Worm (Caenorhabditis elegans) whole organism, L4 larva: ENCODE measurements around the gene tbc-13.

Experiments
- F10B5.3 ChIP-seq: sonication (generic microtip); optimal IDR thresholded peaks from 2 replicates; lab custom pipeline; 2016; ENCODE audit warnings: mild to moderate bottlenecking, missing genetic modification characterization, missing compliant biosample characterization
- T20F7.1 ChIP-seq: fragments of 200-800 bp; sonication (Bioruptor generic); optimal IDR thresholded peaks from 2 replicates; lab custom pipeline; 2018; ENCODE audit warnings: mild to moderate bottlenecking, missing genetic modification characterization, missing compliant biosample characterization
- Y105C5A.15 ChIP-seq: fragments of 200-800 bp; sonication (Bioruptor generic); IDR thresholded peaks from 2 replicates; pipeline ENCODE4 v1.3.6; 2022; ENCODE audit warnings: missing genetic modification characterization, missing compliant biosample characterization
- Y75B8A.6 ChIP-seq: fragments of 200-800 bp; sonication (Bioruptor generic); IDR thresholded peaks from 2 replicates; pipeline ENCODE4 v1.3.6; 2022; ENCODE audit warnings: missing genetic modification reagents, missing genetic modification characterization, missing compliant biosample characterization
- ZK546.5 ChIP-seq, 2 experiments: sonication (generic microtip); optimal IDR thresholded peaks; 2 replicates each; lab custom pipeline; 2017; ENCODE audit warnings: missing biosample characterization in 2 of 2, missing genetic modification characterization in 2 of 2
- ama-1 ChIP-seq: fragments of 150-350 bp; optimal IDR thresholded peaks from 2 replicates; lab custom pipeline; 2014; ENCODE audit warnings: inconsistent platforms, mixed read lengths
- arid-1 ChIP-seq: fragments of 200-800 bp; sonication (Bioruptor generic); conservative IDR thresholded peaks from 2 replicates; pipeline ENCODE4 v1.3.6; 2022; ENCODE audit warnings: missing genetic modification reagents, missing genetic modification characterization, missing compliant biosample characterization
- attf-4 ChIP-seq: sonication (generic microtip); optimal IDR thresholded peaks from 3 replicates; lab custom pipeline; 2017; ENCODE audit warnings: missing biosample characterization, missing genetic modification characterization
- ceh-28 ChIP-seq: fragments of 150-350 bp; optimal IDR thresholded peaks from 2 replicates; lab custom pipeline; 2014; ENCODE audit warnings: missing biosample characterization, missing genetic modification reagents, missing genetic modification characterization
- ceh-44 ChIP-seq: fragments of 200-800 bp; sonication (Bioruptor generic); IDR thresholded peaks from 2 replicates; pipeline ENCODE4 v1.3.6; 2022; ENCODE audit warnings: missing genetic modification reagents, missing genetic modification characterization, missing compliant biosample characterization
- ceh-82 ChIP-seq: sonication (generic microtip); optimal IDR thresholded peaks from 2 replicates; lab custom pipeline; 2017; ENCODE audit warnings: missing biosample characterization, missing genetic modification characterization
- ctbp-1 ChIP-seq: fragments of 200-800 bp; sonication (Bioruptor generic); IDR thresholded peaks from 2 replicates; pipeline ENCODE4 v1.3.6; 2022; ENCODE audit warnings: missing genetic modification reagents, missing genetic modification characterization, missing compliant biosample characterization
- daf-19 ChIP-seq: fragments of 200-800 bp; sonication (Bioruptor generic); conservative IDR thresholded peaks from 2 replicates; pipeline ENCODE4 v1.3.6; 2022; ENCODE audit warnings: missing genetic modification characterization, missing compliant biosample characterization
- daf-8 ChIP-seq: fragments of 200-800 bp; sonication (Bioruptor generic); IDR thresholded peaks from 2 replicates; pipeline ENCODE4 v1.3.6; 2022; ENCODE audit warnings: missing genetic modification characterization, missing compliant biosample characterization
- dmd-8 ChIP-seq: fragments of 200-800 bp; sonication (Bioruptor generic); IDR thresholded peaks from 2 replicates; pipeline ENCODE4 v1.3.6; 2022; ENCODE audit warnings: missing genetic modification characterization, missing compliant biosample characterization
- dmd-9 ChIP-seq: fragments of 200-800 bp; sonication (Bioruptor generic); IDR thresholded peaks from 2 replicates; pipeline ENCODE4 v1.3.6; 2022; ENCODE audit warnings: missing genetic modification reagents, missing genetic modification characterization, missing compliant biosample characterization
- egl-43 ChIP-seq: fragments of 200-800 bp; sonication (Bioruptor generic); IDR thresholded peaks from 2 replicates; pipeline ENCODE4 v1.3.6; 2022; ENCODE audit warnings: missing genetic modification reagents, missing genetic modification characterization, missing compliant biosample characterization
- fkh-10 ChIP-seq: fragments of 150-350 bp; optimal IDR thresholded peaks from 2 replicates; lab custom pipeline; 2014; ENCODE audit warnings: missing biosample characterization, missing genetic modification reagents, missing genetic modification characterization
- gei-8 ChIP-seq: fragments of 200-800 bp; sonication (Bioruptor generic); optimal IDR thresholded peaks from 2 replicates; lab custom pipeline; 2018; ENCODE audit warnings: mild to moderate bottlenecking, missing genetic modification characterization, missing compliant biosample characterization
- hif-1 ChIP-seq, 2 experiments: sonication (generic microtip); optimal IDR thresholded peaks; 2 replicates each; lab custom pipeline; 2016 to 2017; ENCODE audit warnings: missing compliant biosample characterization in 2 of 2, missing genetic modification characterization in 2 of 2, missing genetic modification reagents in 2 of 2, missing genotype in 2 of 2, mild to moderate bottlenecking in 1 of 2
- lin-1 ChIP-seq: fragments of 200-800 bp; sonication (Bioruptor generic); IDR thresholded peaks from 2 replicates; pipeline ENCODE4 v1.3.6; 2022; ENCODE audit warnings: missing genetic modification reagents, missing genetic modification characterization, missing compliant biosample characterization
- lin-15B ChIP-seq: fragments of 150-350 bp; sonication (generic microtip); optimal IDR thresholded peaks from 3 replicates; lab custom pipeline; 2014; ENCODE audit warnings: missing biosample characterization, missing genetic modification characterization
- lin-29 ChIP-seq: fragments of 200-800 bp; sonication (Bioruptor generic); IDR thresholded peaks from 2 replicates; pipeline ENCODE4 v1.3.6; 2022; ENCODE audit warnings: missing genetic modification reagents, missing genetic modification characterization, missing compliant biosample characterization
- lin-38 ChIP-seq: fragments of 200-800 bp; sonication (Bioruptor generic); IDR thresholded peaks from 2 replicates; pipeline ENCODE4 v1.3.6; 2022; ENCODE audit warnings: missing genetic modification reagents, missing genetic modification characterization, missing compliant biosample characterization
- lin-39 ChIP-seq: fragments of 150-350 bp; optimal IDR thresholded peaks from 2 replicates; lab custom pipeline; 2014; ENCODE audit warnings: missing biosample characterization, missing genetic modification reagents, missing genetic modification characterization
- lir-3 ChIP-seq: sonication (generic microtip); optimal IDR thresholded peaks from 2 replicates; lab custom pipeline; 2016; ENCODE audit warnings: mild to moderate bottlenecking, missing genetic modification characterization, missing compliant biosample characterization
- madf-9 ChIP-seq: fragments of 200-800 bp; sonication (Bioruptor generic); conservative IDR thresholded peaks from 2 replicates; pipeline ENCODE4 v1.3.6; 2022; ENCODE audit warnings: missing genetic modification reagents, missing genetic modification characterization, missing compliant biosample characterization
- mdl-1 ChIP-seq, 2 experiments: fragments of 150-350 bp in 1 of 2; sonication (generic microtip) in 1 of 2; optimal IDR thresholded peaks; 2 replicates each; lab custom pipeline; 2014 to 2017; ENCODE audit warnings: missing biosample characterization in 2 of 2, missing genetic modification characterization in 2 of 2
- mdt-29 ChIP-seq: fragments of 200-800 bp; sonication (Bioruptor generic); IDR thresholded peaks from 2 replicates; pipeline ENCODE4 v1.3.6; 2022; ENCODE audit warnings: missing genetic modification reagents, missing genetic modification characterization, missing compliant biosample characterization
- mxl-2 ChIP-seq: fragments of 200-800 bp; sonication (Bioruptor generic); conservative IDR thresholded peaks from 2 replicates; pipeline ENCODE4 v1.3.6; 2022; ENCODE audit warnings: missing genetic modification reagents, missing genetic modification characterization, missing compliant biosample characterization
- mxl-3 ChIP-seq: fragments of 200-800 bp; sonication (Bioruptor generic); optimal IDR thresholded peaks from 2 replicates; lab custom pipeline; 2018; ENCODE audit warnings: mild to moderate bottlenecking, missing genetic modification characterization, missing compliant biosample characterization
- nhr-10 ChIP-seq: fragments of 150-350 bp; optimal IDR thresholded peaks from 2 replicates; lab custom pipeline; 2014; ENCODE audit warnings: missing biosample characterization, missing genetic modification characterization
- nhr-237 ChIP-seq: sonication (generic microtip); optimal IDR thresholded peaks from 2 replicates; lab custom pipeline; 2017; ENCODE audit warnings: missing biosample characterization, missing genetic modification characterization
- nhr-41 ChIP-seq: fragments of 200-800 bp; sonication (Bioruptor generic); IDR thresholded peaks from 2 replicates; pipeline ENCODE4 v1.3.6; 2022; ENCODE audit warnings: missing genetic modification reagents, missing genetic modification characterization, missing compliant biosample characterization
- nhr-42 ChIP-seq: fragments of 200-800 bp; sonication (Bioruptor generic); IDR thresholded peaks from 2 replicates; pipeline ENCODE4 v1.3.6; 2022; ENCODE audit warnings: missing genetic modification characterization, missing compliant biosample characterization
- nhr-6 ChIP-seq: fragments of 150-350 bp; optimal IDR thresholded peaks from 2 replicates; lab custom pipeline; 2014; ENCODE audit warnings: missing biosample characterization, missing genetic modification characterization
- nhr-76 ChIP-seq: fragments of 150-350 bp; optimal IDR thresholded peaks from 2 replicates; lab custom pipeline; 2014; ENCODE audit warnings: missing biosample characterization, missing genetic modification characterization
- nhr-77 ChIP-seq: fragments of 150-350 bp; optimal IDR thresholded peaks from 2 replicates; lab custom pipeline; 2014; ENCODE audit warnings: missing biosample characterization, missing genetic modification characterization
- pha-4 ChIP-seq, 2 experiments: fragments of 150-350 bp in 1 of 2; fragments of 200-800 bp in 1 of 2; sonication (Bioruptor generic) in 1 of 2; IDR thresholded peaks in 1 of 2; optimal IDR thresholded peaks in 1 of 2; 2 replicates each; pipeline versions ENCODE4 v1.3.6 to Lab custom; 2014 to 2022; ENCODE audit warnings: missing genetic modification characterization in 2 of 2, missing genetic modification reagents in 2 of 2, missing biosample characterization in 1 of 2, missing compliant biosample characterization in 1 of 2
- php-3 ChIP-seq: fragments of 200-800 bp; sonication (Bioruptor generic); IDR thresholded peaks from 2 replicates; pipeline ENCODE4 v1.3.6; 2022; ENCODE audit warnings: missing genetic modification reagents, missing genetic modification characterization, missing compliant biosample characterization
- saeg-2 ChIP-seq: fragments of 200-800 bp; sonication (Bioruptor generic); IDR thresholded peaks from 2 replicates; pipeline ENCODE4 v1.3.6; 2022; ENCODE audit warnings: missing genetic modification reagents, missing genetic modification characterization, missing compliant biosample characterization
- skn-1 ChIP-seq: fragments of 150-350 bp; optimal IDR thresholded peaks from 2 replicates; lab custom pipeline; 2014; ENCODE audit warnings: missing biosample characterization, missing genetic modification characterization
- snpc-1.2 ChIP-seq: fragments of 200-800 bp; sonication (Bioruptor generic); IDR thresholded peaks from 2 replicates; pipeline ENCODE4 v1.3.6; 2022; ENCODE audit warnings: missing genetic modification reagents, missing genetic modification characterization, missing compliant biosample characterization
- snpc-4 ChIP-seq: fragments of 150-350 bp; optimal IDR thresholded peaks from 2 replicates; lab custom pipeline; 2014; ENCODE audit warnings: missing biosample characterization, missing genetic modification characterization
- tag-97 ChIP-seq: fragments of 200-800 bp; sonication (Bioruptor generic); IDR thresholded peaks from 2 replicates; pipeline ENCODE4 v1.3.6; 2022; ENCODE audit warnings: missing genetic modification characterization, missing compliant biosample characterization
- tra-1 ChIP-seq: fragments of 200-800 bp; sonication (Bioruptor generic); IDR thresholded peaks from 2 replicates; pipeline ENCODE4 v1.3.6; 2022; ENCODE audit warnings: missing genetic modification reagents, missing genetic modification characterization, missing compliant biosample characterization
- unc-39 ChIP-seq: sonication (generic microtip); optimal IDR thresholded peaks from 2 replicates; lab custom pipeline; 2017; ENCODE audit warnings: missing biosample characterization, missing genetic modification characterization
- unc-62 ChIP-seq, 3 experiments: fragments of 150-350 bp in 1 of 3; sonication (generic microtip); optimal IDR thresholded peaks in 2 of 3; peaks in 1 of 3; 1 replicate in 1 of 3; 2 replicates in 2 of 3; lab custom pipeline; 2014 to 2017; ENCODE audit warnings: missing biosample characterization in 3 of 3, missing genetic modification characterization in 3 of 3, missing genetic modification reagents in 3 of 3, missing genotype in 1 of 3
- zag-1 ChIP-seq: fragments of 150-350 bp; optimal IDR thresholded peaks from 2 replicates; lab custom pipeline; 2014; ENCODE audit warnings: missing biosample characterization, missing genetic modification characterization
- zip-11 ChIP-seq: fragments of 200-800 bp; sonication (Bioruptor generic); IDR thresholded peaks from 2 replicates; pipeline ENCODE4 v1.3.6; 2022; ENCODE audit warnings: missing genetic modification characterization, missing compliant biosample characterization
- zip-2 ChIP-seq: fragments of 150-350 bp; optimal IDR thresholded peaks from 2 replicates; lab custom pipeline; 2014; ENCODE audit warnings: missing biosample characterization, missing genetic modification characterization
- ztf-11 ChIP-seq: fragments of 150-350 bp; optimal IDR thresholded peaks from 2 replicates; lab custom pipeline; 2014; ENCODE audit warnings: missing biosample characterization, missing genetic modification characterization

Gene tbc-13

ce11 chrX:12500777-12501176 is 15.9 kb downstream of the tbc-13 start (continued):
- TF ChIP-seq Y75B8A.6 (GFP tag; lab: Robert Waterston, UW) (no peak), daf-8 (GFP tag; lab: Robert Waterston, UW) (no peak), zip-2 (tag; lab: Kevin White, UChicago) (no peak), ceh-44 (GFP tag; lab: Robert Waterston, UW) (no peak), snpc-4 (tag; lab: Kevin White, UChicago) (no peak), zip-11 (GFP tag; lab: Robert Waterston, UW) (no peak), ceh-82 (tag; lab: Kevin White, UChicago) (no peak), tra-1 (GFP tag; lab: Robert Waterston, UW) (peak; percentile 89), madf-9 (GFP tag; lab: Robert Waterston, UW) (no peak), lin-29 (no peak), php-3 (GFP tag; lab: Robert Waterston, UW) (peak; percentile 94), pha-4 (GFP tag; IDR thresholded peaks at IDR 0.05; lab: Robert Waterston, UW) (peak; percentile 51; the same call in 1 of the 2 replicates), pha-4 (tag; optimal IDR thresholded peaks at IDR 0.05; lab: Kevin White, UChicago) (no peak), snpc-1.2 (GFP tag; lab: Robert Waterston, UW) (no peak), ama-1 (lab: Kevin White, UChicago) (no peak), nhr-41 (GFP tag; lab: Robert Waterston, UW) (no peak), unc-62 (GFP tag; optimal IDR thresholded peaks at IDR 0.05 in 1 of 2; lab: Kevin White, UChicago) (peak in 1 of 2 experiments; percentile 81), unc-62 (tag; optimal IDR thresholded peaks at IDR 0.05; lab: Kevin White, UChicago) (no peak), zag-1 (no peak), F10B5.3 (tag; lab: Kevin White, UChicago) (no peak), ZK546.5 (tag; optimal IDR thresholded peaks at IDR 0.05; lab: Kevin White, UChicago) (no peak), nhr-77 (tag; lab: Kevin White, UChicago) (peak; percentile 92), daf-19 (GFP tag; lab: Robert Waterston, UW) (no peak), dmd-8 (GFP tag; lab: Robert Waterston, UW) (no peak), lin-1 (GFP tag; lab: Robert Waterston, UW) (peak; percentile 78), unc-39 (tag; lab: Kevin White, UChicago) (no peak), T20F7.1 (GFP tag; lab: Kevin White, UChicago) (peak; percentile 61), mdl-1 (tag; optimal IDR thresholded peaks at IDR 0.05; lab: Kevin White, UChicago) (peak in 1 of 2 experiments; percentile 91), ztf-11 (no peak), skn-1 (tag; lab: Kevin White, UChicago) (no peak), ctbp-1 (GFP tag; lab: Robert Waterston, UW) (no peak), lin-15B (no peak), nhr-76 (tag; lab: Kevin White, UChicago) (peak; percentile 18), Y105C5A.15 (GFP tag; lab: Robert Waterston, UW) (no peak), lir-3 (tag; lab: Kevin White, UChicago) (no peak), dmd-9 (GFP tag; lab: Robert Waterston, UW) (no peak), lin-38 (GFP tag; lab: Robert Waterston, UW) (no peak), arid-1 (GFP tag; lab: Robert Waterston, UW) (no peak), gei-8 (GFP tag; lab: Kevin White, UChicago) (peak; percentile 77), nhr-42 (GFP tag; lab: Robert Waterston, UW) (0 out of 2 replicates have a peak, but pooled peaks have one; percentile 55), lin-39 (tag; lab: Kevin White, UChicago) (no peak), saeg-2 (GFP tag; lab: Robert Waterston, UW) (peak; percentile 56; the same call in 1 of the 2 replicates), fkh-10 (GFP tag; lab: Kevin White, UChicago) (no peak), mxl-2 (GFP tag; lab: Robert Waterston, UW) (no peak), egl-43 (GFP tag; lab: Robert Waterston, UW) (no peak), tag-97 (GFP tag; lab: Robert Waterston, UW) (no peak), mdt-29 (GFP tag; lab: Robert Waterston, UW) (peak; percentile 65), nhr-10 (tag; lab: Kevin White, UChicago) (peak; percentile 97), hif-1 (tag; optimal IDR thresholded peaks at IDR 0.05; lab: Kevin White, UChicago) (peak in 1 of 2 experiments; percentile 41), attf-4 (no peak), mxl-3 (GFP tag; lab: Kevin White, UChicago) (peak; percentile 85), nhr-237 (tag; lab: Kevin White, UChicago) (no peak), nhr-6 (no peak), ceh-28 (tag; lab: Kevin White, UChicago) (no peak)
